Fruit fly (Drosophila melanogaster) whole organism: ENCODE results near the gene CG31674.

Experiments used
- CG8478 ChIP-seq: fragments of >200 bp; optimal IDR thresholded peaks from 2 replicates; lab custom pipeline; 2018; ENCODE audit warnings: inconsistent platforms
- Dll ChIP-seq: fragments of >200 bp; optimal IDR thresholded peaks from 2 replicates; lab custom pipeline; 2017
- EcR ChIP-seq, 2 experiments: fragments of >200 bp; optimal IDR thresholded peaks; 2 replicates each; lab custom pipeline; 2017; ENCODE audit warnings: missing biosample characterization in 2 of 2, missing genetic modification characterization in 2 of 2, missing genetic modification reagents in 2 of 2
- pan ChIP-seq: fragments of >200 bp; optimal IDR thresholded peaks from 2 replicates; lab custom pipeline; 2017
- psq ChIP-seq: fragments of >200 bp; optimal IDR thresholded peaks from 2 replicates; lab custom pipeline; 2017
- usp ChIP-seq: fragments of >200 bp; optimal IDR thresholded peaks from 2 replicates; lab custom pipeline; 2017; ENCODE audit warnings: missing biosample characterization, missing genetic modification characterization, mixed read lengths

Gene CG31674

DNA sequence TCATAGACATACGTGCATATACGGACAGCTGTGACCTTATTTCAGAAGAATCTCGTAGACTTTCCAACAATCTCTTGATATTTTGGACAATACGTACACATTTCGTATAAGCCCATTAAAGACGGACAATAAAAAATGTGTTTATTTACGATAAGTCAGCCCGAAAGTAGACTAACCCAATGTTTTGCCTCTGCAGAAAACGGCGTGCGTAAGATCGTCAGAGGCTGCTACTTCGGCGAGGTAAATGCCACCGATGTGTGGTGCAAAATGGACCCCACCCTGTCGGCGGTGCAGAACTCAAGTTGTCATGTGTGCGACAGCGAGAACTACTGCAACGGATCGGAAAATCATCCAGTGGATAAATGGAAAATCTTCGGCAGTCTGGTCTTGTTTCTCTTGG lies 37.9 kb downstream of the CG31674 start:
- TF ChIP-seq EcR (GFP tag; optimal IDR thresholded peaks at IDR 0.05; lab: Kevin White, UChicago): no peak
- TF ChIP-seq Dll (lab: Kevin White, UChicago): no peak
- TF ChIP-seq pan (lab: Kevin White, UChicago): no peak
- no peak for TF ChIP-seq CG8478 (lab: Kevin White, UChicago)
- no peak for TF ChIP-seq usp (GFP tag; lab: Kevin White, UChicago)
- TF ChIP-seq psq (lab: Kevin White, UChicago): no peak

- no peak for TF ChIP-seq pan (lab: Kevin White, UChicago)
- no peak for TF ChIP-seq psq (lab: Kevin White, UChicago)
- TF ChIP-seq EcR (GFP tag; optimal IDR thresholded peaks at IDR 0.05; lab: Kevin White, UChicago): no peak
- TF ChIP-seq Dll (lab: Kevin White, UChicago): no peak
- TF ChIP-seq usp (GFP tag; lab: Kevin White, UChicago): no peak
- no peak for TF ChIP-seq CG8478 (lab: Kevin White, UChicago)
Observed at dm6 chr2L:20869804-20870295, 38.8 kb downstream of the CG31674 start, which contains the start of gene CG14401. Gene CG14401, plus strand, starts transcription at chr2L:20869854.

dm6 chr2L:20874514-20874913 lies 43.5 kb downstream of the CG31674 start:
- TF ChIP-seq usp (GFP tag; lab: Kevin White, UChicago) (no peak), CG8478 (lab: Kevin White, UChicago) (no peak), EcR (GFP tag; optimal IDR thresholded peaks at IDR 0.05; lab: Kevin White, UChicago) (no peak), Dll (lab: Kevin White, UChicago) (no peak), psq (lab: Kevin White, UChicago) (no peak), pan (lab: Kevin White, UChicago) (no peak)

- TF ChIP-seq usp (GFP tag; lab: Kevin White, UChicago) (no peak), pan (lab: Kevin White, UChicago) (no peak), psq (lab: Kevin White, UChicago) (no peak), CG8478 (lab: Kevin White, UChicago) (no peak), EcR (GFP tag; optimal IDR thresholded peaks at IDR 0.05; lab: Kevin White, UChicago) (no peak), Dll (lab: Kevin White, UChicago) (no peak)
Observed at dm6 chr2L:20878052-20878451, 47.0 kb downstream of the CG31674 start.

dm6 chr2L:20878463-20878862 lies 47.4 kb downstream of the CG31674 start:
- TF ChIP-seq Dll (lab: Kevin White, UChicago) (no peak), usp (GFP tag; lab: Kevin White, UChicago) (no peak), CG8478 (lab: Kevin White, UChicago) (no peak), psq (lab: Kevin White, UChicago) (no peak), EcR (GFP tag; optimal IDR thresholded peaks at IDR 0.05; lab: Kevin White, UChicago) (no peak), pan (lab: Kevin White, UChicago) (no peak)

- no peak for TF ChIP-seq pan (lab: Kevin White, UChicago)
- no peak for TF ChIP-seq EcR (GFP tag; optimal IDR thresholded peaks at IDR 0.05; lab: Kevin White, UChicago)
- TF ChIP-seq psq (lab: Kevin White, UChicago): no peak
- no peak for TF ChIP-seq usp (GFP tag; lab: Kevin White, UChicago)
- no peak for TF ChIP-seq Dll (lab: Kevin White, UChicago)
- TF ChIP-seq CG8478 (lab: Kevin White, UChicago): no peak
Observed at dm6 chr2L:20879567-20880141, 48.6 kb downstream of the CG31674 start.

dm6 chr2L:20880476-20880875 lies 49.4 kb downstream of the CG31674 start:
- TF ChIP-seq CG8478 (lab: Kevin White, UChicago) (no peak), psq (lab: Kevin White, UChicago) (no peak), pan (lab: Kevin White, UChicago) (no peak), EcR (GFP tag; optimal IDR thresholded peaks at IDR 0.05; lab: Kevin White, UChicago) (no peak), Dll (lab: Kevin White, UChicago) (no peak), usp (GFP tag; lab: Kevin White, UChicago) (no peak)

DNA sequence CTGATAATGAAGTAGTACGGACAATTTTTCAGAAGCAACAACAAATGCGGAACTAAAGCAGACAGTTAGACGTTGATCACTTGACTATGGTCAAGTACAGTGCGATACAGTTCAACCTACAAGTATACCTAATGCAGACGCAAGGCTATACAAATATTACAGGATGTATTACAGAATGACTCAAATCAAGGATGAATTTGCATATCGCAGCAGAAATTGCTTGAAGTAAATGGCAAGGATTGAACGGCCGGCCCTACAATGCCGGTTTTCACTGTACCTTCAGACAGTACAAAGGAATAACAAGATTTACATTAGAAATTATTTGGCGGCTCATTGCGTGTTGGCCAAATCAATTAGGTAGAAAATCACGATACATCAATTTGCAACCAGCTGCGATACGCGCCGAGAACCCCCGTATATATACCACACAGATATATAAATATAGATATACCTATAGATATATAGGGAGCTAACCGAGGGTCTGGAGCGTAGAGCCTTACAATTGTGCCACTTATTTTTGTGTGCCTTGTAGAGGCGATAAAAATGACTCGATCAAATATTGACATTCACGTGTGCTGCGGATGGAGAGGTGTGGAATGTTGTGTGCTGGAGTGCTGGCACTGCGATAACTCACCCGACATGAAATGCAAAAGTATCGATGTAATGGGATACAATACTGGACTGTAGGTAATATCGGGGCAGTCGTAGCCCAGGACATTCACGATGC lies 50.5 kb downstream of the CG31674 start:
- no peak for TF ChIP-seq pan (lab: Kevin White, UChicago)
- no peak for TF ChIP-seq psq (lab: Kevin White, UChicago)
- TF ChIP-seq Dll (lab: Kevin White, UChicago): no peak
- no peak for TF ChIP-seq CG8478 (lab: Kevin White, UChicago)
- no peak for TF ChIP-seq EcR (GFP tag; optimal IDR thresholded peaks at IDR 0.05; lab: Kevin White, UChicago)
- TF ChIP-seq usp (GFP tag; lab: Kevin White, UChicago): no peak
